Worm (Caenorhabditis elegans) whole organism, L3 larva: ENCODE results near the gene C04E7.5.

ENCODE experiments used
- R02D3.7 ChIP-seq: fragments of 150-350 bp; optimal IDR thresholded peaks from 2 replicates; lab custom pipeline; 2014; ENCODE audit warnings: missing biosample characterization, missing genetic modification characterization
- ZK546.5 ChIP-seq: sonication (generic microtip); optimal IDR thresholded peaks from 2 replicates; lab custom pipeline; 2017; ENCODE audit warnings: missing biosample characterization, missing genetic modification characterization
- aly-2 ChIP-seq: fragments of 150-350 bp; optimal IDR thresholded peaks from 2 replicates; lab custom pipeline; 2014; ENCODE audit warnings: missing biosample characterization, missing genetic modification characterization
- ama-1 ChIP-seq: fragments of 150-350 bp; optimal IDR thresholded peaks from 2 replicates; lab custom pipeline; 2018
- ceh-16 ChIP-seq: sonication (generic microtip); optimal IDR thresholded peaks from 2 replicates; lab custom pipeline; 2017; ENCODE audit warnings: missing biosample characterization, missing genetic modification characterization
- ceh-28 ChIP-seq: fragments of 150-350 bp; optimal IDR thresholded peaks from 2 replicates; lab custom pipeline; 2014; ENCODE audit warnings: missing biosample characterization, missing genetic modification reagents, missing genetic modification characterization
- daf-12 ChIP-seq: fragments of 150-350 bp; optimal IDR thresholded peaks from 2 replicates; lab custom pipeline; 2014; ENCODE audit warnings: missing biosample characterization, missing genetic modification reagents, missing genetic modification characterization
- egl-27 ChIP-seq: sonication (generic microtip); optimal IDR thresholded peaks from 4 replicates; lab custom pipeline; 2017; ENCODE audit warnings: missing biosample characterization, missing genetic modification reagents, missing genetic modification characterization
- egl-5 ChIP-seq: fragments of 150-350 bp; optimal IDR thresholded peaks from 2 replicates; lab custom pipeline; 2017; ENCODE audit warnings: missing biosample characterization, missing genetic modification reagents, missing genetic modification characterization, inconsistent platforms
- elt-1 ChIP-seq: fragments of 150-350 bp; optimal IDR thresholded peaks from 2 replicates; lab custom pipeline; 2014; ENCODE audit warnings: missing biosample characterization, missing genetic modification characterization
- fkh-10 ChIP-seq: sonication (generic microtip); optimal IDR thresholded peaks from 2 replicates; lab custom pipeline; 2017; ENCODE audit warnings: missing biosample characterization, missing genetic modification reagents, missing genetic modification characterization
- fkh-2 ChIP-seq: fragments of 150-350 bp; optimal IDR thresholded peaks from 2 replicates; lab custom pipeline; 2014; ENCODE audit warnings: missing biosample characterization, missing genetic modification reagents, missing genetic modification characterization
- fos-1 ChIP-seq: fragments of 150-350 bp; optimal IDR thresholded peaks from 2 replicates; lab custom pipeline; 2014; ENCODE audit warnings: missing biosample characterization, missing genetic modification characterization
- hmg-11 ChIP-seq: sonication (generic microtip); optimal IDR thresholded peaks from 2 replicates; lab custom pipeline; 2016; ENCODE audit warnings: missing genetic modification characterization, missing compliant biosample characterization
- jun-1 ChIP-seq: fragments of 150-350 bp; optimal IDR thresholded peaks from 2 replicates; lab custom pipeline; 2014; ENCODE audit warnings: missing biosample characterization, missing genetic modification reagents, missing genetic modification characterization
- lin-15B ChIP-seq: fragments of 150-350 bp; optimal IDR thresholded peaks from 2 replicates; lab custom pipeline; 2014; ENCODE audit warnings: missing biosample characterization, missing genetic modification characterization
- lin-39 ChIP-seq: fragments of 150-350 bp; optimal IDR thresholded peaks from 2 replicates; lab custom pipeline; 2018; ENCODE audit warnings: missing biosample characterization, missing genetic modification reagents, missing genetic modification characterization
- mdl-1 ChIP-seq: fragments of 150-350 bp; optimal IDR thresholded peaks from 2 replicates; lab custom pipeline; 2014; ENCODE audit warnings: missing biosample characterization, missing genetic modification characterization
- mml-1 ChIP-seq: fragments of 150-350 bp; sonication (generic microtip); optimal IDR thresholded peaks from 3 replicates; lab custom pipeline; 2014; ENCODE audit warnings: missing biosample characterization, missing genetic modification characterization
- nfya-1 ChIP-seq: sonication (generic microtip); optimal IDR thresholded peaks from 2 replicates; lab custom pipeline; 2017; ENCODE audit warnings: missing genetic modification characterization, mild to moderate bottlenecking, missing compliant biosample characterization, antibody characterized with exemption, moderate library complexity; ENCODE audit not compliant: insufficient read depth
- nhr-23 ChIP-seq: fragments of 150-350 bp; optimal IDR thresholded peaks from 2 replicates; lab custom pipeline; 2014; ENCODE audit warnings: missing biosample characterization, missing genetic modification reagents, missing genetic modification characterization
- nhr-25 ChIP-seq: sonication (generic microtip); optimal IDR thresholded peaks from 2 replicates; lab custom pipeline; 2017; ENCODE audit warnings: missing biosample characterization, missing genetic modification characterization
- nhr-28 ChIP-seq: fragments of 150-350 bp; optimal IDR thresholded peaks from 2 replicates; lab custom pipeline; 2014; ENCODE audit warnings: missing biosample characterization, missing genetic modification characterization
- nhr-43 ChIP-seq: sonication (generic microtip); optimal IDR thresholded peaks from 2 replicates; lab custom pipeline; 2016; ENCODE audit warnings: mild to moderate bottlenecking, missing genetic modification characterization, missing compliant biosample characterization; ENCODE audit not compliant: poor library complexity, severe bottlenecking
- nhr-67 ChIP-seq: fragments of 150-350 bp; optimal IDR thresholded peaks from 2 replicates; lab custom pipeline; 2014; ENCODE audit warnings: missing biosample characterization, missing genetic modification characterization
- nhr-76 ChIP-seq: fragments of 150-350 bp; sonication (generic microtip); optimal IDR thresholded peaks from 5 replicates; lab custom pipeline; 2014; ENCODE audit warnings: missing biosample characterization, missing genetic modification characterization
- nhr-77 ChIP-seq: fragments of 150-350 bp; optimal IDR thresholded peaks from 2 replicates; lab custom pipeline; 2014; ENCODE audit warnings: missing biosample characterization, missing genetic modification characterization
- pha-4 ChIP-seq: fragments of 150-350 bp; optimal IDR thresholded peaks from 2 replicates; lab custom pipeline; 2014; ENCODE audit warnings: missing biosample characterization, missing genetic modification reagents, missing genetic modification characterization
- pqm-1 ChIP-seq: fragments of 150-350 bp; optimal IDR thresholded peaks from 2 replicates; lab custom pipeline; 2017; ENCODE audit warnings: missing biosample characterization, missing genetic modification characterization, inconsistent platforms
- sea-2 ChIP-seq: fragments of 150-350 bp; sonication (generic microtip); optimal IDR thresholded peaks from 4 replicates; lab custom pipeline; 2014; ENCODE audit warnings: missing biosample characterization, missing genetic modification reagents, missing genetic modification characterization
- tbx-2 ChIP-seq: sonication (generic microtip); optimal IDR thresholded peaks from 2 replicates; lab custom pipeline; 2016; ENCODE audit warnings: mild to moderate bottlenecking, missing genetic modification characterization, missing compliant biosample characterization
- unc-39 ChIP-seq: sonication (generic microtip); optimal IDR thresholded peaks from 4 replicates; lab custom pipeline; 2017; ENCODE audit warnings: missing biosample characterization, missing genetic modification characterization
- unc-62 ChIP-seq: fragments of 150-350 bp; sonication (generic microtip); optimal IDR thresholded peaks from 4 replicates; lab custom pipeline; 2014; ENCODE audit warnings: missing biosample characterization, missing genetic modification reagents, missing genetic modification characterization
- zag-1 ChIP-seq: fragments of 150-350 bp; optimal IDR thresholded peaks from 2 replicates; lab custom pipeline; 2014; ENCODE audit warnings: missing biosample characterization, missing genetic modification characterization
- ztf-11 ChIP-seq: fragments of 150-350 bp; optimal IDR thresholded peaks from 2 replicates; lab custom pipeline; 2014; ENCODE audit warnings: missing biosample characterization, missing genetic modification characterization

Gene C04E7.5

DNA sequence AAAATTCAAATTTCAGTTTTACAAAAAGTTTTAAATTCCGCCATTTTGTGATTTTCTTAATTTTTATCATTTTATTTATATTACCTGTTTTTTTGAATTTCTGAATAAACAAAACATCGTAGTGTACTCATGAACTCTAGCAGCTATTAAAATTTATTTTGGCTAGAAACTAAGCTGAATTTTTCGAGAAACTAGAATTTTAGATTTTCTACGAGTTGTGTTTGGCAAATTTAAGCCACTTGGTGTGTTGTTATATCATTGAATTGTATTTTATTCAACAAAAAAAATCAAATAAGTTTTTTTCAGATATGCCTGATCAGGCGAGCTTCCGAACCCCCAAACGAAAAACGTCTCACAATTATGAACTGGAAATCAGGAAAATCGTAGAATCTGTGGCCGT lies 36.7 kb downstream of the C04E7.5 start, which contains the start of gene R04A9.6:
R04A9.6 (plus strand) TSS at position 301 of the 400 bp plus-strand sequence.
- TF ChIP-seq egl-5 (tag; lab: Kevin White, UChicago), result no peak
- TF ChIP-seq daf-12, result no peak
- no peak for TF ChIP-seq lin-15B (tag; lab: Kevin White, UChicago)
- no peak for TF ChIP-seq ZK546.5
- no peak for TF ChIP-seq nhr-77 (tag; lab: Kevin White, UChicago)
- no peak for TF ChIP-seq unc-39
- no peak for TF ChIP-seq sea-2
- no peak for TF ChIP-seq jun-1 (tag; lab: Kevin White, UChicago)
- TF ChIP-seq nhr-67 (tag; lab: Kevin White, UChicago), result no peak
- no peak for TF ChIP-seq nfya-1 (tag; lab: Kevin White, UChicago)
- TF ChIP-seq ama-1 (lab: Kevin White, UChicago), result no peak
- no peak for TF ChIP-seq aly-2 (tag; lab: Kevin White, UChicago)
- TF ChIP-seq pqm-1 (tag; lab: Kevin White, UChicago), result no peak
- no peak for TF ChIP-seq hmg-11 (tag; lab: Kevin White, UChicago)
- no peak for TF ChIP-seq fos-1 (tag; lab: Kevin White, UChicago)
- TF ChIP-seq ztf-11 (tag; lab: Kevin White, UChicago), result no peak
- TF ChIP-seq elt-1 (tag; lab: Kevin White, UChicago), result no peak
- no peak for TF ChIP-seq lin-39
- TF ChIP-seq nhr-25 (tag; lab: Kevin White, UChicago), result no peak
- TF ChIP-seq, all 47 proteins: peak for 0

DNA sequence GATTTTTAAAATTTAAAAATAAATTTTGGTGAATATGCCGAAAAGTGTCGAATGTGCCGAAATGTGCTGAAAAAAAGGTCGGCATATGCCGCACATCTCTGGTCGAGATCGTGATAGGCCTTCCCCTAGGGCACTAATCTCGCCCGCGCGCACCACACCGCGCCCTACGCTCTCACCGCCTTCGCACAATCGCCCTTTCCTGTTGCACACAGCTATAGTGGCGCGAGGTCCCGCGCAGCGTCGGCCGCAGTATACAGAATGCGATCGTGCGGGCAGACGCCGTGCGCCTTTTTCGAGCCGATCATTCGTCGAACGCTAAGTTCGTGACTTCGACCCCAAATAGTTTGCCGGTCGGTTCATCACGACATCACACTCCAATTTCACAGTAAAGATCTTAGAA lies 39.0 kb downstream of the C04E7.5 start:
- TF ChIP-seq nhr-43 (tag; lab: Kevin White, UChicago), result no peak
- no peak for TF ChIP-seq lin-15B (tag; lab: Kevin White, UChicago)
- no peak for TF ChIP-seq pha-4 (tag; lab: Kevin White, UChicago)
- no peak for TF ChIP-seq elt-1 (tag; lab: Kevin White, UChicago)
- TF ChIP-seq nhr-76 (tag; lab: Kevin White, UChicago), result no peak
- no peak for TF ChIP-seq mdl-1 (tag; lab: Kevin White, UChicago)
- TF ChIP-seq aly-2 (tag; lab: Kevin White, UChicago), result no peak
- TF ChIP-seq zag-1 (tag; lab: Kevin White, UChicago), result no peak
- TF ChIP-seq unc-62 (GFP tag; lab: Kevin White, UChicago), result no peak
- TF ChIP-seq lin-39, result no peak
- no peak for TF ChIP-seq fkh-10 (GFP tag; lab: Kevin White, UChicago)
- TF ChIP-seq ceh-16 (tag; lab: Kevin White, UChicago), result no peak
- TF ChIP-seq egl-27, result no peak
- no peak for TF ChIP-seq R02D3.7
- TF ChIP-seq fkh-2 (tag; lab: Kevin White, UChicago), result no peak
- TF ChIP-seq nhr-23 (tag; lab: Kevin White, UChicago), result no peak

DNA sequence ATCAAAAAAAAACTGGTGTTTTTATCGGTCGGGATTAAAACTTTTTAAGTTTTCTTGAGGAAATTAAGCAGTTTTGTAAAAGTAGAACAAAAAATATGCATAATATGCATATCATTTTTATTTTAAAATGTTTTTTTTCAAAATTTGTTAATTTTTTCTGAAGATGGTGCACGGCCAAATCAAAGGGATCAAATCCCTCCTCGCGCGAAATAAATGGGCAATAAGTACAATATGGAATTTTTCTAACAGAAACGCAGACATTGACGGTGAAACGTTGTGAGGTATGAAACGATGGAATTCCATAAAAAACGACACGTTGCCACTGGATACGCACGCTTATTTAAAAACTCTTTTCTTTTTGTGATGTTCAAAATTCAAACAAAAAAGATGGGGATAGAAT lies 42.4 kb downstream of the C04E7.5 start:
- TF ChIP-seq tbx-2, result no peak
- TF ChIP-seq nhr-28 (tag; lab: Kevin White, UChicago), result no peak
- TF ChIP-seq fkh-10 (GFP tag; lab: Kevin White, UChicago), result no peak
- peak; percentile 12 for TF ChIP-seq jun-1 (tag; lab: Kevin White, UChicago)
- no peak for TF ChIP-seq unc-39
- no peak for TF ChIP-seq lin-39
- TF ChIP-seq nhr-76 (tag; lab: Kevin White, UChicago), result no peak
- no peak for TF ChIP-seq ceh-16 (tag; lab: Kevin White, UChicago)
- peak; percentile 25 for TF ChIP-seq nhr-23 (tag; lab: Kevin White, UChicago)
- TF ChIP-seq nhr-43 (tag; lab: Kevin White, UChicago), result peak; percentile 39
- no peak for TF ChIP-seq sea-2
- no peak for TF ChIP-seq unc-62 (GFP tag; lab: Kevin White, UChicago)

DNA sequence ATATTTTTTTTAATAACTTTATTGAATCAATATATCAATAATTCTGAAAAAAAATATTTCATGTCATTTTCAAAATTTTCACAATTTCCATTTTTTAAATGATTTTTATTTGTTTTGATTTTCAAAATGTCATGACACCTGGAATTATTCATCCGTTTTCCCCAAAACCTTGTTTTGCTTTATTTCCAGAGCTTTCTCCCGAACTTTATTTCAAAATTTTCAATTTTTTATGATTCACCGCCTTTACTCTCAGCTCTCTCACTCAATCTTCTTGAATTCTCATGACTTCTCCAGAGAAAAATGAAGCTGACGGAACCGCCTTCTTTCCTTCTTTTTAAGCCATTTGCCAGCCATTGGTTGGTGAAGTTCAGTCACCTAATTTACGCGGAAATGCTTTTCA lies 44.0 kb downstream of the C04E7.5 start, which contains the start of gene R04A9.1:
R04A9.1 (plus strand) TSS at position 301 of the 400 bp plus-strand sequence.
- TF ChIP-seq nhr-67 (tag; lab: Kevin White, UChicago) (no peak), ceh-28 (tag; lab: Kevin White, UChicago) (no peak), lin-39 (no peak), jun-1 (tag; lab: Kevin White, UChicago) (no peak), mml-1 (no peak), unc-39 (no peak), daf-12 (no peak), ceh-16 (tag; lab: Kevin White, UChicago) (no peak), ztf-11 (tag; lab: Kevin White, UChicago) (no peak), sea-2 (no peak), egl-5 (tag; lab: Kevin White, UChicago) (no peak), nfya-1 (tag; lab: Kevin White, UChicago) (no peak), R02D3.7 (no peak)
